Worm (Caenorhabditis elegans) whole organism, mixed stage, embryonic: ENCODE results near the gene ins-11.
"Not testable (repeated sequence)": the region's sequence is repeated elsewhere in the genome, so short reads cannot be mapped to it uniquely, and the experiment has no call there.

ENCODE experiments used
- blmp-1 ChIP-seq: fragments of 150-350 bp; optimal IDR thresholded peaks from 2 replicates; lab custom pipeline; 2014; ENCODE audit warnings: missing biosample characterization, missing genetic modification characterization
- ceh-39 ChIP-seq: fragments of 150-350 bp; optimal IDR thresholded peaks from 2 replicates; lab custom pipeline; 2014; ENCODE audit warnings: missing biosample characterization, missing genetic modification characterization
- ceh-43 ChIP-seq: fragments of 200-800 bp; sonication (Bioruptor generic); optimal IDR thresholded peaks from 2 replicates; lab custom pipeline; 2018; ENCODE audit warnings: mild to moderate bottlenecking, missing genetic modification characterization, moderate library complexity, missing compliant biosample characterization
- lin-13 ChIP-seq: fragments of 150-350 bp; optimal IDR thresholded peaks from 2 replicates; lab custom pipeline; 2014; ENCODE audit warnings: missing biosample characterization, missing genetic modification characterization
- lin-32 ChIP-seq: fragments of 200-800 bp; sonication (Bioruptor generic); optimal IDR thresholded peaks from 2 replicates; lab custom pipeline; 2018; ENCODE audit warnings: mild to moderate bottlenecking, missing genetic modification characterization, missing compliant biosample characterization
- mls-2 ChIP-seq: sonication (generic microtip); optimal IDR thresholded peaks from 2 replicates; lab custom pipeline; 2016; ENCODE audit warnings: mild to moderate bottlenecking, missing genetic modification characterization, moderate library complexity, missing compliant biosample characterization
- nhr-12 ChIP-seq: fragments of 150-350 bp; optimal IDR thresholded peaks from 2 replicates; lab custom pipeline; 2014; ENCODE audit warnings: missing biosample characterization, missing genetic modification characterization
- nhr-2 ChIP-seq: fragments of 150-350 bp; optimal IDR thresholded peaks from 2 replicates; lab custom pipeline; 2014; ENCODE audit warnings: missing biosample characterization, missing genetic modification characterization
- nhr-28 ChIP-seq: fragments of 150-350 bp; optimal IDR thresholded peaks from 2 replicates; lab custom pipeline; 2014; ENCODE audit warnings: missing biosample characterization, missing genetic modification characterization
- pha-4 ChIP-seq: fragments of 150-350 bp; optimal IDR thresholded peaks from 2 replicates; lab custom pipeline; 2018; ENCODE audit warnings: missing biosample characterization, missing genetic modification reagents, missing genetic modification characterization
- sem-2 ChIP-seq: fragments of 200-800 bp; sonication (Bioruptor generic); optimal IDR thresholded peaks from 2 replicates; lab custom pipeline; 2018; ENCODE audit warnings: mild to moderate bottlenecking, missing genetic modification characterization, missing compliant biosample characterization

DNA sequence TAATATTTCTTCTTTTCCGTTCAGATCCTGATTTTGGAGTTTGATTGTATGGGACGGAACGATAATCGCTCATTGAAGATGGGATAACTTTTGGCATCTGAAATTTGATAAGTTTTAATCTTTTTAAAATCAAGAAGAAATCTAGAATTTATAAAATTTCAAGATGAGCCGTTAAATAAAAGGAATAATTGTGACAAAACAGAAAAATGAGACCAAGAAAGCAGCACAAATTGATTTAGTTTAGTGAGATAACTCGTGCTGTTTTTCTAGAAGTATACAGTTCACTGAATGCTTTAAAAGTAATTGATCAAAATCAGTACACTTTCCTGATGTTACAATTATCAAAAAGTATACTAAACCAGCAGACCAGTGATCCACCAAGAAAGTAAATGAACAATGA lies 16.4 kb upstream of the ins-11 start, which contains the start of gene hlh-27:
- not testable (repeated sequence) for TF ChIP-seq blmp-1 (tag; lab: Kevin White, UChicago); mls-2 (tag; lab: Kevin White, UChicago); ceh-43 (GFP tag; lab: Kevin White, UChicago); sem-2 (GFP tag; lab: Kevin White, UChicago); pha-4 (tag; lab: Kevin White, UChicago); ceh-39; nhr-28 (tag; lab: Kevin White, UChicago); lin-32 (GFP tag; lab: Kevin White, UChicago); nhr-2 (tag; lab: Kevin White, UChicago); nhr-12 (tag; lab: Kevin White, UChicago); lin-13 (tag; lab: Kevin White, UChicago)
